Fruit fly (Drosophila melanogaster) whole organism: ENCODE measurements around the gene Idi.

ENCODE experiments used
- Dll ChIP-seq: fragments of >200 bp; optimal IDR thresholded peaks from 2 replicates; lab custom pipeline; 2017
- EcR ChIP-seq, 2 experiments: fragments of >200 bp; optimal IDR thresholded peaks; 2 replicates each; lab custom pipeline; 2017; ENCODE audit warnings: missing biosample characterization in 2 of 2, missing genetic modification characterization in 2 of 2, missing genetic modification reagents in 2 of 2
- pan ChIP-seq: fragments of >200 bp; optimal IDR thresholded peaks from 2 replicates; lab custom pipeline; 2017
- usp ChIP-seq: fragments of >200 bp; optimal IDR thresholded peaks from 2 replicates; lab custom pipeline; 2017; ENCODE audit warnings: missing biosample characterization, missing genetic modification characterization, mixed read lengths

DNA sequence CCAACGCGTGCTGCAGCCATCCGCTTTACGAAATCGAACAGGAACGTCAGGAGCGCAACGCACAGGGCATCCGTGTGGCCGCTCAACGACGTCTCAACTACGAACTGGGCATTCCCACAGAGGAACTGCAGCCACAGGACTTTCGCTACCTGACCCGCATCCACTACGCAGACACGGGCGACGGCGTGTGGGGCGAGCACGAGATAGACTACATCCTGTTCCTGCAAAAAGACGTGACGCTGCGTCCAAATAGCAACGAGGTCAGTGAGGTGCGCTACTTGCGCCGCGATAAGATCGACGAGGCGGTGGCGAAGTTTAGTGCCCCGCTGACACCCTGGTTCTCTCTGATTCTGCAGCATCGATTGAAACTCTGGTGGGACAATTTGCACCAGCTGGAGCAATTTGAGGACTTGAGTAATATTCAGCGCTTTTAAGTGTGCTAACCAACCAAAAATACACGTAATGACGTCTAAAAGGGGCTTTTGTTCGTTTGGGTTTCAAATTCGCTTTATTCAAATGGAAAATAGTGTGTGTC, 750 bp downstream of the Idi start:
- TF ChIP-seq Dll (lab: Kevin White, UChicago): no peak
- no peak for TF ChIP-seq usp
- TF ChIP-seq EcR (GFP tag; optimal IDR thresholded peaks at IDR 0.05; lab: Kevin White, UChicago): no peak
- TF ChIP-seq pan (lab: Kevin White, UChicago): no peak
